Fruit fly (Drosophila melanogaster): ENCODE results near the gene Spag1.

The Spag1 gene

DNA sequence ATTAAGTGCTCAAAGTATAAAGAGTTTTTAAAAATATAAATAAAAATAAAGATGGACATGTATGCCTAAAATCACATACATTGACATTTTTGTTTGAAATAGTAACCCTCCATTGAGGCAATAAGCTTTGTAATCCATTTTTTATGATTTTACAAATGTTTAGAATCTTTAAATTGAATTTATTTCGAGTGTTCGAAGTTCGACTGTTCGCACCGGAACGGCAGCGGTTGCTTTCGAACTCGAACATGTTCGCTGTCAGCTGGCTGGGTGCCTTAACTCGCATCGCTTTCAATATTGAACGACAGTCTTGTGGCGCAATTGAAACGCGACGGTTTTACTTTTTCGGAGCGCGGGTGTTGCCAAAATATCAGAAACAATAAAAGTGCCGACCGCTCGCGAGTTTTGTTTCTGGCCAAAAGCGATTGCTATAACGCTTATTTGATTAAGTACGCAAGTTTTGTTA lies 32.1 kb upstream of the Spag1 start, which contains the start of gene CG46339 (continued):
- TF ChIP-seq CG11504 (tag; optimal IDR thresholded peaks at IDR 0.05) (peak; percentile 63), odd (GFP tag; optimal IDR thresholded peaks at IDR 0.05) (peak; percentile 81), Med (GFP tag) (peak; percentile 95), YL-1 (GFP tag; optimal IDR thresholded peaks at IDR 0.05) (peak; percentile 16), Ravus (GFP tag; IDR thresholded peaks at IDR 0.05) (no peak), klu (GFP tag; IDR thresholded peaks at IDR 0.05) (no peak), schlank (tag; optimal IDR thresholded peaks at IDR 0.05) (peak; percentile 55), CG8388 (GFP tag; optimal IDR thresholded peaks at IDR 0.05) (peak; percentile 27), CG14050 (GFP tag; IDR thresholded peaks at IDR 0.05) (peak; percentile 52; the same call in 2 of the 3 replicates), seq (GFP tag; IDR thresholded peaks at IDR 0.05) (peak; percentile 32; the same call in 1 of the 2 replicates), CG11560 (tag; IDR thresholded peaks at IDR 0.05) (no peak), CG10431 (GFP tag; optimal IDR thresholded peaks at IDR 0.05) (peak; percentile 55), CG10654 (GFP tag; optimal IDR thresholded peaks at IDR 0.05) (peak; percentile 14), BtbVII (GFP tag; optimal IDR thresholded peaks at IDR 0.05) (peak; percentile 80), Bgb (GFP tag; IDR thresholded peaks at IDR 0.05; ENCODE audit: partially characterized antibody) (peak; percentile 69; the same call in 1 of the 2 replicates), CG15269 (tag; optimal IDR thresholded peaks at IDR 0.05) (peak; percentile 16), unpg (GFP tag; optimal IDR thresholded peaks at IDR 0.05) (peak; percentile 54), Six4 (GFP tag; optimal IDR thresholded peaks at IDR 0.05) (peak; percentile 6), CG2712 (tag; optimal IDR thresholded peaks at IDR 0.05) (peak; percentile 53), sim (GFP tag; IDR thresholded peaks at IDR 0.05) (0 out of 2 replicates have a peak, but pooled peaks have one; percentile 41), CG17568 (GFP tag; optimal IDR thresholded peaks at IDR 0.05) (peak; percentile 68), ttk (GFP tag; IDR thresholded peaks at IDR 0.05) (no peak), eyg (GFP tag; optimal IDR thresholded peaks at IDR 0.05) (peak; percentile 19), CG2199 (GFP tag; IDR thresholded peaks at IDR 0.05) (0 out of 3 replicates have a peak, but pooled peaks have one; percentile 41), CG17328 (GFP tag; IDR thresholded peaks at IDR 0.05) (peak; percentile 34), CG18011 (GFP tag; optimal IDR thresholded peaks at IDR 0.05) (peak; percentile 29), Rfx (GFP tag; IDR thresholded peaks at IDR 0.05) (peak; percentile 63), CG12391 (tag; optimal IDR thresholded peaks at IDR 0.05) (peak; percentile 17), rib (GFP tag; IDR thresholded peaks at IDR 0.05) (peak; percentile 59; the same call in 1 of the 2 replicates), CG18599 (GFP tag; optimal IDR thresholded peaks at IDR 0.05) (peak; percentile 85), ase (GFP tag; IDR thresholded peaks at IDR 0.05) (no peak), HHEX (GFP tag; optimal IDR thresholded peaks at IDR 0.05) (peak; percentile 62), Hr51 (GFP tag; optimal IDR thresholded peaks at IDR 0.05) (peak in 1 of 2 experiments; percentile 25), zfh1 (GFP tag; IDR thresholded peaks at IDR 0.05) (no peak), knrl (GFP tag; IDR thresholded peaks at IDR 0.05; ENCODE audit: partially characterized antibody) (no peak), kay (GFP tag; optimal IDR thresholded peaks at IDR 0.05) (no peak), bbx (GFP tag; IDR thresholded peaks at IDR 0.05; ENCODE audit: partially characterized antibody) (peak; percentile 67; the same call in 1 of the 2 replicates), Gsc (GFP tag; IDR thresholded peaks at IDR 0.05) (no peak), Fer1 (GFP tag; optimal IDR thresholded peaks at IDR 0.05) (peak; percentile 92), lov (optimal IDR thresholded peaks at IDR 0.05) (no peak), lov (GFP tag; IDR thresholded peaks at IDR 0.05) (0 out of 3 replicates have a peak, but pooled peaks have one; percentile 47), Dek (tag; optimal IDR thresholded peaks at IDR 0.05) (peak; percentile 36), sisA (GFP tag; IDR thresholded peaks at IDR 0.05) (no peak; the same call in 1 of the 2 replicates), gem (tag; optimal IDR thresholded peaks at IDR 0.05) (peak; percentile 74), Scr (GFP tag; IDR thresholded peaks at IDR 0.05; ENCODE audit: partially characterized antibody) (peak; percentile 37), CG18476 (GFP tag; optimal IDR thresholded peaks at IDR 0.05) (peak; percentile 31), GATAe (GFP tag; conservative IDR thresholded peaks at IDR 0.05) (no peak), grn (GFP tag; optimal IDR thresholded peaks at IDR 0.05) (peak; percentile 43), Pdp1 (GFP tag; optimal IDR thresholded peaks at IDR 0.05) (peak in 1 of 2 experiments; percentile 56)
